Fruit fly (Drosophila melanogaster) whole organism, embryonic: Measurements from ENCODE around the gene Ada1-1.

Experiments
- CG10543 ChIP-seq: fragments of 200-800 bp; sonication (Bioruptor generic); optimal IDR thresholded peaks from 3 replicates; lab custom pipeline; 2017; ENCODE audit warnings: missing biosample characterization, mild to moderate bottlenecking, missing genetic modification characterization, moderate library complexity
- CG1233 ChIP-seq: fragments of 200-800 bp; sonication (Bioruptor generic); optimal IDR thresholded peaks from 4 replicates; lab custom pipeline; 2018; ENCODE audit warnings: missing biosample characterization, mild to moderate bottlenecking, missing genetic modification characterization
- CG14050 ChIP-seq: fragments of 200-800 bp; sonication (Bioruptor generic); IDR thresholded peaks from 3 replicates; pipeline ENCODE4 v1.3.6; 2022; ENCODE audit warnings: missing biosample characterization, missing genetic modification characterization
- CG15514 ChIP-seq: fragments of 200-800 bp; sonication (Bioruptor generic); optimal IDR thresholded peaks from 3 replicates; lab custom pipeline; 2017; ENCODE audit warnings: missing biosample characterization, missing genetic modification characterization, mild to moderate bottlenecking, moderate library complexity, missing genetic modification reagents
- CG1602 ChIP-seq: fragments of 200-800 bp; sonication (Bioruptor generic); optimal IDR thresholded peaks from 3 replicates; lab custom pipeline; 2016; ENCODE audit warnings: missing biosample characterization, missing genetic modification characterization
- CG31224 ChIP-seq: fragments of 200-800 bp; sonication (Bioruptor generic); IDR thresholded peaks from 2 replicates; pipeline ENCODE4 v1.3.6; 2022; ENCODE audit warnings: missing biosample characterization, missing genetic modification characterization
- CG31388 ChIP-seq: fragments of 200-800 bp; sonication (Bioruptor generic); optimal IDR thresholded peaks from 2 replicates; lab custom pipeline; 2016; ENCODE audit warnings: missing biosample characterization, missing genetic modification characterization
- CG3407 ChIP-seq: fragments of 200-800 bp; sonication (Bioruptor generic); optimal IDR thresholded peaks from 2 replicates; lab custom pipeline; 2018; ENCODE audit warnings: missing biosample characterization, mild to moderate bottlenecking, missing genetic modification characterization
- CG34376 ChIP-seq: fragments of 200-800 bp; sonication (Bioruptor generic); optimal IDR thresholded peaks from 2 replicates; lab custom pipeline; 2018; ENCODE audit warnings: missing biosample characterization, mild to moderate bottlenecking, missing genetic modification characterization
- CG3838 ChIP-seq: fragments of 200-800 bp; sonication (Bioruptor generic); optimal IDR thresholded peaks from 3 replicates; lab custom pipeline; 2016; ENCODE audit warnings: missing biosample characterization, missing genetic modification characterization
- CG4424 ChIP-seq: fragments of 200-800 bp; sonication (Bioruptor generic); optimal IDR thresholded peaks from 3 replicates; lab custom pipeline; 2016; ENCODE audit warnings: missing biosample characterization, missing genetic modification characterization
- CG6272 ChIP-seq: fragments of 200-800 bp; sonication (Bioruptor generic); IDR thresholded peaks from 2 replicates; pipeline ENCODE4 v1.3.6; 2022; ENCODE audit warnings: missing biosample characterization, missing genetic modification characterization
- CG6654 ChIP-seq: fragments of 200-800 bp; sonication (Bioruptor generic); optimal IDR thresholded peaks from 2 replicates; lab custom pipeline; 2017; ENCODE audit warnings: missing biosample characterization, mild to moderate bottlenecking, missing genetic modification characterization
- CG7839 ChIP-seq: fragments of 200-800 bp; sonication (Bioruptor generic); optimal IDR thresholded peaks from 3 replicates; lab custom pipeline; 2018; ENCODE audit warnings: missing biosample characterization, mild to moderate bottlenecking, missing genetic modification characterization, moderate library complexity
- CG8924 ChIP-seq: fragments of 200-800 bp; optimal IDR thresholded peaks from 3 replicates; lab custom pipeline; 2019; ENCODE audit warnings: missing biosample characterization, mild to moderate bottlenecking, missing genetic modification characterization, moderate library complexity
- CG9609 ChIP-seq: fragments of 200-800 bp; sonication (Bioruptor generic); optimal IDR thresholded peaks from 3 replicates; lab custom pipeline; 2016; ENCODE audit warnings: missing biosample characterization, missing genetic modification characterization
- CHES-1-like ChIP-seq: fragments of 200-800 bp; sonication (Bioruptor generic); optimal IDR thresholded peaks from 2 replicates; lab custom pipeline; 2016; ENCODE audit warnings: missing biosample characterization, missing genetic modification characterization
- Chrac-16 ChIP-seq: fragments of 200-800 bp; sonication (Bioruptor generic); optimal IDR thresholded peaks from 3 replicates; lab custom pipeline; 2016; ENCODE audit warnings: missing biosample characterization, missing genetic modification characterization
- CrebB ChIP-seq: fragments of 200-800 bp; sonication (Bioruptor generic); optimal IDR thresholded peaks from 3 replicates; lab custom pipeline; 2018; ENCODE audit warnings: missing biosample characterization, mild to moderate bottlenecking, missing genetic modification characterization
- Ets65A ChIP-seq: fragments of 200-800 bp; sonication (Bioruptor generic); peaks from one replicate; lab custom pipeline; 2016; ENCODE audit warnings: missing biosample characterization, missing genetic modification characterization
- Ets97D ChIP-seq: fragments of 200-800 bp; sonication (Bioruptor generic); optimal IDR thresholded peaks from 3 replicates; lab custom pipeline; 2016; ENCODE audit warnings: missing biosample characterization, missing genetic modification characterization
- HHEX ChIP-seq: fragments of 200-800 bp; sonication (Bioruptor generic); optimal IDR thresholded peaks from 3 replicates; lab custom pipeline; 2017; ENCODE audit warnings: missing biosample characterization, mild to moderate bottlenecking, missing genetic modification characterization, missing genetic modification reagents
- MESR4 ChIP-seq: fragments of 200-800 bp; sonication (Bioruptor generic); optimal IDR thresholded peaks from 2 replicates; lab custom pipeline; 2018; ENCODE audit warnings: missing biosample characterization, mild to moderate bottlenecking, missing genetic modification characterization, moderate library complexity
- Med ChIP-seq: fragments of 200-800 bp; sonication (Bioruptor generic); peaks from one replicate; lab custom pipeline; 2016; ENCODE audit warnings: missing biosample characterization, missing genetic modification characterization, mild to moderate bottlenecking, inconsistent platforms, moderate library complexity
- Pdp1 ChIP-seq, 2 experiments: fragments of 200-800 bp; sonication (Bioruptor generic); optimal IDR thresholded peaks; 3 replicates each; lab custom pipeline; 2016; ENCODE audit warnings: missing biosample characterization in 2 of 2, missing genetic modification characterization in 2 of 2, mild to moderate bottlenecking in 1 of 2, moderate library complexity in 1 of 2
- Sin3A ChIP-seq: fragments of >200 bp; optimal IDR thresholded peaks from 2 replicates; lab custom pipeline; 2018
- Trl ChIP-seq, 3 experiments: fragments of >200 bp in 2 of 3; fragments of 200-800 bp in 1 of 3; sonication (Bioruptor generic) in 1 of 3; optimal IDR thresholded peaks; 2 replicates in 1 of 3; 3 replicates in 2 of 3; lab custom pipeline; 2016 to 2017; ENCODE audit warnings: missing biosample characterization in 1 of 3, missing genetic modification characterization in 1 of 3
- Vsx1 ChIP-seq: fragments of 200-800 bp; sonication (Bioruptor generic); optimal IDR thresholded peaks from 2 replicates; lab custom pipeline; 2017; ENCODE audit warnings: missing biosample characterization, mild to moderate bottlenecking, missing genetic modification characterization, missing genetic modification reagents
- ac ChIP-seq: fragments of 200-800 bp; sonication (Bioruptor generic); optimal IDR thresholded peaks from 3 replicates; lab custom pipeline; 2017; ENCODE audit warnings: missing biosample characterization, mild to moderate bottlenecking, missing genetic modification characterization
- amos ChIP-seq: fragments of 200-800 bp; sonication (Bioruptor generic); IDR thresholded peaks from 2 replicates; pipeline ENCODE4 v1.3.6; 2022; ENCODE audit warnings: missing biosample characterization, missing genetic modification characterization; ENCODE audit not compliant: partially characterized antibody
- aop ChIP-seq: fragments of 200-800 bp; sonication (Bioruptor generic); IDR thresholded peaks from 2 replicates; pipeline ENCODE4 v1.3.6; 2022; ENCODE audit warnings: missing biosample characterization, missing genetic modification characterization
- caup ChIP-seq: fragments of 200-800 bp; sonication (Bioruptor generic); optimal IDR thresholded peaks from 3 replicates; lab custom pipeline; 2017; ENCODE audit warnings: missing biosample characterization, mild to moderate bottlenecking, missing genetic modification characterization, moderate library complexity; ENCODE audit not compliant: severe bottlenecking
- croc ChIP-seq: fragments of 200-800 bp; sonication (Bioruptor generic); conservative IDR thresholded peaks from 3 replicates; pipeline ENCODE4 v1.3.6; 2022; ENCODE audit warnings: missing biosample characterization, missing genetic modification characterization
- dan ChIP-seq: fragments of 200-800 bp; sonication (Bioruptor generic); IDR thresholded peaks from 2 replicates; pipeline ENCODE4 v1.3.6; 2022; ENCODE audit warnings: missing biosample characterization, missing genetic modification characterization
- dimm ChIP-seq: fragments of 200-800 bp; sonication (Bioruptor generic); IDR thresholded peaks from 2 replicates; pipeline ENCODE4 v1.3.6; 2022; ENCODE audit warnings: missing biosample characterization, missing genetic modification characterization
- fd102C ChIP-seq: fragments of 200-800 bp; sonication (Bioruptor generic); optimal IDR thresholded peaks from 2 replicates; lab custom pipeline; 2018; ENCODE audit warnings: missing biosample characterization, mild to moderate bottlenecking, missing genetic modification characterization, moderate library complexity
- fd3F ChIP-seq: fragments of 200-800 bp; sonication (Bioruptor generic); optimal IDR thresholded peaks from 2 replicates; lab custom pipeline; 2018; ENCODE audit warnings: missing biosample characterization, mild to moderate bottlenecking, missing genetic modification characterization, moderate library complexity
- fru ChIP-seq: fragments of >200 bp; optimal IDR thresholded peaks from 2 replicates; lab custom pipeline; 2017
- fu2 ChIP-seq: fragments of 200-800 bp; sonication (Bioruptor generic); optimal IDR thresholded peaks from 2 replicates; lab custom pipeline; 2016; ENCODE audit warnings: missing biosample characterization, missing genetic modification characterization
- kni ChIP-seq: fragments of 200-800 bp; sonication (Bioruptor generic); optimal IDR thresholded peaks from 3 replicates; lab custom pipeline; 2017; ENCODE audit warnings: mild to moderate bottlenecking, missing biosample characterization, missing genetic modification reagents, missing genetic modification characterization
- lola ChIP-seq, 3 experiments: fragments of >200 bp in 2 of 3; fragments of 200-800 bp in 1 of 3; sonication (Bioruptor generic) in 1 of 3; optimal IDR thresholded peaks; 2 replicates each; lab custom pipeline; 2017 to 2019; ENCODE audit warnings: missing biosample characterization in 3 of 3, missing genetic modification characterization in 3 of 3, mild to moderate bottlenecking in 1 of 3, moderate library complexity in 1 of 3
- nau ChIP-seq: fragments of 200-800 bp; sonication (Bioruptor generic); optimal IDR thresholded peaks from 3 replicates; lab custom pipeline; 2017; ENCODE audit warnings: missing biosample characterization, mild to moderate bottlenecking, missing genetic modification characterization, missing genetic modification reagents
- org-1 ChIP-seq: fragments of 200-800 bp; sonication (Bioruptor generic); optimal IDR thresholded peaks from 2 replicates; lab custom pipeline; 2017; ENCODE audit warnings: missing biosample characterization, missing genetic modification characterization
- pzg ChIP-seq: fragments of 200-800 bp; sonication (Bioruptor generic); optimal IDR thresholded peaks from 3 replicates; lab custom pipeline; 2018; ENCODE audit warnings: missing biosample characterization, mild to moderate bottlenecking, missing genetic modification characterization, moderate library complexity
- repo ChIP-seq: fragments of 200-800 bp; sonication (Bioruptor generic); optimal IDR thresholded peaks from 2 replicates; lab custom pipeline; 2016; ENCODE audit warnings: missing biosample characterization, missing genetic modification characterization
- seq ChIP-seq: fragments of 200-800 bp; sonication (Bioruptor generic); IDR thresholded peaks from 2 replicates; pipeline ENCODE4 v1.3.6; 2022; ENCODE audit warnings: missing biosample characterization, missing genetic modification characterization
- z ChIP-seq: fragments of 200-800 bp; sonication (Bioruptor generic); IDR thresholded peaks from 3 replicates; pipeline ENCODE4 v1.3.6; 2022; ENCODE audit warnings: missing biosample characterization, missing genetic modification characterization
- zfh2 ChIP-seq: fragments of 200-800 bp; sonication (Bioruptor generic); optimal IDR thresholded peaks from 2 replicates; lab custom pipeline; 2016; ENCODE audit warnings: missing biosample characterization, missing genetic modification characterization

Gene Ada1-1

DNA sequence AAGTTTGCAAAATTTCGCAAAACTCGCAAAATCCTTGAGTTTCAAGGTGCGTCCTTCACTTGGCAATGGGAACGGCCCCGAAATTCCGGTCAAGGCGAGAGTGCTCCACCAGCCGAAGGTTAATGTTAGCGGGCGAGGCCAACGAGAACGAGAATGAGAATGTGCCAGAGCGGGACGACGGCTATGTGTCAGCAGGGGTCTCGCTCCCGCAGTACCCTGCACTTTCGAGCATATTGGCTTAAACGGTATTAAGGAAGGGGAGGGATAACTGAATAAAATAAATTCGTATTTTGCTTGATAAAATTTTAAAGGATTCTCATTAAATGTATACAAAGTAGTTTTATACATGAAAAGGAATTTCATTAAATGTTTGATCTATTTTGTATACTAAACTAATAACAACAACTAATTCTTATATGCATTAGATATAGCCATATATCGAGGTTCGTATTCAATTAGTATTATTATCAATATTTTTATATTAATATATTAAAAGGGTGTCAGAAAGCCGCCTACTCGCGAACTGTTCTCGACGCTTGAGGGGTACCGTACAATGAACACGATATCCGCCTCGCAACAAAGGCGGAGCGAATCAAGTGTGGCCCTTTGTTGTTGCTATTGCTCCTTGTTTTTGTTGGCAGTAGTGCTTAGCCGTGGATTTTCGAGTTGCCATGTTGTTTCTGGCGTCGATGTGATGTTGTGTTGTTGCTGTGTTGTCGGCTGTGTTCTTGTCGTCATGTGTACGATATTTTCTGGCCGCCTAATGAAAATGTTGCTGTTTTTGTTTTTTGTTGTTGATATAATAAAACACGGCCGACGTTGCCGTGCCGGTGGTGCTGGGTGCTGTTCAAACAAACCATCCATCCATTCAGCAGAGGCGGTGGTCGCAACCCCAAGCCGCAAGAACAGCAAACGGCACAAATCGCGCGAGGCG, 10.1 kb downstream of the Ada1-1 start (continued):
- TF ChIP-seq Trl (optimal IDR thresholded peaks at IDR 0.05; lab: Kevin White, UChicago), result no peak
- peak; percentile 59 for TF ChIP-seq Trl (GFP tag; optimal IDR thresholded peaks at IDR 0.05; lab: Kevin White, UChicago)
- no peak for TF ChIP-seq z
- TF ChIP-seq fd102C (GFP tag; lab: Kevin White, UChicago), result peak; percentile 52
- no peak for TF ChIP-seq CG14050 (GFP tag; lab: Robert Waterston, UW)
- peak; percentile 15 for TF ChIP-seq repo
- TF ChIP-seq dimm (GFP tag; lab: Robert Waterston, UW), result no peak
- TF ChIP-seq kni, result no peak
- peak; percentile 37 for TF ChIP-seq ac (GFP tag; lab: Kevin White, UChicago)
- peak; percentile 80 for TF ChIP-seq CG15514 (GFP tag; lab: Kevin White, UChicago)
- TF ChIP-seq CG10543 (GFP tag; lab: Kevin White, UChicago), result peak; percentile 31
- TF ChIP-seq CG7839 (tag; lab: Kevin White, UChicago), result peak; percentile 98
- TF ChIP-seq CG6654 (GFP tag; lab: Kevin White, UChicago), result peak; percentile 83
- peak; percentile 74 for TF ChIP-seq CG6272 (GFP tag; lab: Robert Waterston, UW)
- peak in 1 of 2 experiments; percentile 83 for TF ChIP-seq Pdp1 (GFP tag; optimal IDR thresholded peaks at IDR 0.05; lab: Kevin White, UChicago)
- peak; percentile 93 for TF ChIP-seq org-1 (GFP tag; lab: Kevin White, UChicago)
- TF ChIP-seq CG3838, result peak; percentile 99
- no peak for TF ChIP-seq CG31224 (GFP tag; lab: Robert Waterston, UW)
- TF ChIP-seq CG9609 (GFP tag; lab: Kevin White, UChicago), result peak; percentile 35
- no peak for TF ChIP-seq amos (GFP tag; lab: Robert Waterston, UW)
- peak; percentile 92 for TF ChIP-seq croc (GFP tag; lab: Robert Waterston, UW)
- peak; percentile 22 for TF ChIP-seq fu2 (GFP tag; lab: Kevin White, UChicago)
- peak; percentile 95 for TF ChIP-seq CG1233 (GFP tag; lab: Kevin White, UChicago)
- TF ChIP-seq nau, result peak; percentile 50
- TF ChIP-seq Vsx1, result peak; percentile 85
- peak; percentile 71 for TF ChIP-seq Med (GFP tag; lab: Kevin White, UChicago)
- TF ChIP-seq CG3407, result peak; percentile 86
- TF ChIP-seq CG31388 (GFP tag; lab: Kevin White, UChicago), result peak; percentile 79
- no peak for TF ChIP-seq aop
- TF ChIP-seq Ets65A (GFP tag; lab: Kevin White, UChicago), result peak; percentile 89
- TF ChIP-seq fru, result no peak
- TF ChIP-seq seq (GFP tag; lab: Robert Waterston, UW), result no peak
- TF ChIP-seq CG1602 (GFP tag; lab: Kevin White, UChicago), result peak; percentile 93
- TF ChIP-seq Ets97D (GFP tag; lab: Kevin White, UChicago), result peak; percentile 2
- no peak for TF ChIP-seq pzg (GFP tag; lab: Kevin White, UChicago)
- peak; percentile 32 for TF ChIP-seq CHES-1-like (GFP tag; lab: Kevin White, UChicago)
- TF ChIP-seq CG8924 (tag; lab: Kevin White, UChicago), result peak; percentile 98
- TF ChIP-seq zfh2, result peak; percentile 3
- TF ChIP-seq MESR4 (GFP tag; lab: Kevin White, UChicago), result no peak
- peak; percentile 51 for TF ChIP-seq CrebB (tag; lab: Kevin White, UChicago)
- TF ChIP-seq CG34376 (GFP tag; lab: Kevin White, UChicago), result no peak
- peak; percentile 94 for TF ChIP-seq caup (GFP tag; lab: Kevin White, UChicago)
- peak; percentile 90 for TF ChIP-seq Chrac-16 (GFP tag; lab: Kevin White, UChicago)
- peak in 1 of 3 experiments; percentile 98 for TF ChIP-seq lola (GFP tag; optimal IDR thresholded peaks at IDR 0.05; lab: Kevin White, UChicago)
- TF ChIP-seq HHEX, result peak; percentile 93
- TF ChIP-seq Sin3A, result no peak
- TF ChIP-seq fd3F (GFP tag; lab: Kevin White, UChicago), result peak; percentile 92
- peak; percentile 94 for TF ChIP-seq CG4424 (GFP tag; lab: Kevin White, UChicago)
- TF ChIP-seq dan, result no peak
